Worm (Caenorhabditis elegans): Measurements from ENCODE around the gene tmem-131.

The tmem-131 gene

DNA sequence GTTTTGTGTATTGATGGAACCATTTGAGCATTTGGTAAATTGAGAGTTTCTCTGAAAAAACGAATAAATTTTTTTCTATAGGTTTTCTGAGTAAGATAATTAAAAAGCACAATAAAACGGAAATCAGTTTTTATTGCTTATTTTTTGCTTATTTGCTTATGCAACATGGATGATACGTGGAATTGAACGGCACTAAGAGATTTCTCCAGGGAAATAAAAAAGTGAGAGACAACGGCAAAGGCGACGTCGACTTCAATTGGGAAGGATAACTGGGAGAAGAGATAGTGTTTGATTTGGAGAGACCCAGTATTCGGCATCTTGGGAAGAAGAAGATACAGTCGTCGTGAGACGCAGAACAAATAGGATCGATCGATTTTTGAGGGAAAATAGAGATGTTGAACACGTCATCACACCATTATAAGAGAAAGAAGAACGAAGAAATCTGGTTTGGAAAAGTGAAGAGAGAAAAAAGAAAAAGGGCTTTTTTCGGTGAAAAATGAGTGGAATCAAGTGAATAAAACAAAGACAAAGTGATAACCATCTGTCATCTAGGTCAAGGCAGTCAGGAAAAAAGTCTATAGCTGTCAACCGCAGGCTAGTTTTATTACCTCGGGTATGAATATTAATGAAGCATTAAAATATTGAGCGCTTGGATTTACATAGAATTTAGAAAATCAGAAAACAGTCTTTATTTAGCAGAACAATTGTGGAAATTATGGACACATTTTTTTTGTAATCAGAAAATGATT, at the start of gene tmem-131:
TSS of gene tmem-131 (minus strand) at position 51 of the 749 bp plus-strand sequence.
- TF ChIP-seq dve-1 (tag; optimal IDR thresholded peaks at IDR 0.05; ENCODE audit: insufficient read depth) (peak; percentile 11), gei-8 (GFP tag; optimal IDR thresholded peaks at IDR 0.05) (no peak), nhr-41 (GFP tag; IDR thresholded peaks at IDR 0.05) (no peak), nhr-28 (tag; optimal IDR thresholded peaks at IDR 0.05) (peak; percentile 53), T26A8.4 (GFP tag; IDR thresholded peaks at IDR 0.05) (no peak), dmd-6 (GFP tag; IDR thresholded peaks at IDR 0.05) (no peak), lsy-2 (tag; optimal IDR thresholded peaks at IDR 0.05) (peak in 1 of 2 experiments; percentile 16), D1046.2 (GFP tag; IDR thresholded peaks at IDR 0.05) (no peak), cey-2 (tag; optimal IDR thresholded peaks at IDR 0.05; ENCODE audit: borderline replicate concordance, insufficient read depth) (no peak), tra-1 (GFP tag; IDR thresholded peaks at IDR 0.05) (no peak), sdz-12 (GFP tag; optimal IDR thresholded peaks at IDR 0.05) (no peak), skn-1 (tag; optimal IDR thresholded peaks at IDR 0.05) (no peak), hlh-11 (tag; optimal IDR thresholded peaks at IDR 0.05) (peak; percentile 60), nhr-25 (tag; optimal IDR thresholded peaks at IDR 0.05; ENCODE audit: borderline replicate concordance, insufficient read depth) (peak; percentile 63), nhr-48 (tag; optimal IDR thresholded peaks at IDR 0.05) (peak; percentile 11), nhr-10 (tag; optimal IDR thresholded peaks at IDR 0.05) (no peak), php-3 (GFP tag; IDR thresholded peaks at IDR 0.05) (no peak), dpl-1 (GFP tag; optimal IDR thresholded peaks at IDR 0.05) (peak; percentile 9), unc-62 (GFP tag; optimal IDR thresholded peaks at IDR 0.05 in 1 of 2) (peak in 1 of 2 experiments; percentile 90), unc-62 (tag; optimal IDR thresholded peaks at IDR 0.05) (no peak), zip-11 (GFP tag; IDR thresholded peaks at IDR 0.05) (no peak), ceh-28 (tag; optimal IDR thresholded peaks at IDR 0.05) (peak; percentile 26)

- TF ChIP-seq ceh-28 (tag; optimal IDR thresholded peaks at IDR 0.05) (no peak), vab-7 (GFP tag; IDR thresholded peaks at IDR 0.05) (no peak), ztf-11 (tag; optimal IDR thresholded peaks at IDR 0.05) (no peak), F37D6.2 (tag; optimal IDR thresholded peaks at IDR 0.05) (no peak), arid-1 (GFP tag; conservative IDR thresholded peaks at IDR 0.05) (no peak), mxl-3 (GFP tag; optimal IDR thresholded peaks at IDR 0.05) (no peak), sdz-12 (GFP tag; optimal IDR thresholded peaks at IDR 0.05) (no peak), nhr-6 (tag; optimal IDR thresholded peaks at IDR 0.05) (no peak), Y105C5A.15 (GFP tag; IDR thresholded peaks at IDR 0.05) (no peak), duxl-1 (tag; optimal IDR thresholded peaks at IDR 0.05; ENCODE audit: poor library complexity) (no peak), Y48G9A.11 (GFP tag; IDR thresholded peaks at IDR 0.05) (no peak), mes-2 (tag; optimal IDR thresholded peaks at IDR 0.05; ENCODE audit: poor library complexity, severe bottlenecking) (no peak), ceh-32 (tag; optimal IDR thresholded peaks at IDR 0.05; ENCODE audit: poor library complexity) (no peak), nhr-76 (tag; optimal IDR thresholded peaks at IDR 0.05) (no peak), Y75B8A.6 (GFP tag; IDR thresholded peaks at IDR 0.05) (no peak)
Observed at ce11 chrIII:5047740-5048139, 49.8 kb upstream of the tmem-131 start, which contains the start of gene C45G9.5. TSS of gene C45G9.5 (plus strand) at chrIII:5048117.

ce11 chrIII:5047175-5047574, 49.2 kb upstream of the tmem-131 start, which contains the start of gene txbp-3:
TSS of gene txbp-3 (minus strand) at chrIII:5047459.
- no peak for TF ChIP-seq skn-1 (tag; optimal IDR thresholded peaks at IDR 0.05)
- peak in 1 of 2 experiments; percentile 20 for TF ChIP-seq unc-62 (GFP tag; optimal IDR thresholded peaks at IDR 0.05 in 1 of 2)
- TF ChIP-seq unc-62 (tag; optimal IDR thresholded peaks at IDR 0.05), result no peak
- TF ChIP-seq daf-8 (GFP tag; IDR thresholded peaks at IDR 0.05), result no peak
- TF ChIP-seq aly-2 (tag; optimal IDR thresholded peaks at IDR 0.05), result no peak
- peak; percentile 83 for TF ChIP-seq mes-2 (tag; optimal IDR thresholded peaks at IDR 0.05; ENCODE audit: poor library complexity, severe bottlenecking)
- no peak for TF ChIP-seq Y75B8A.6 (GFP tag; IDR thresholded peaks at IDR 0.05)
- no peak for TF ChIP-seq duxl-1 (tag; optimal IDR thresholded peaks at IDR 0.05; ENCODE audit: poor library complexity)
- no peak for TF ChIP-seq madf-9 (GFP tag; conservative IDR thresholded peaks at IDR 0.05)
- TF ChIP-seq ztf-11 (tag; optimal IDR thresholded peaks at IDR 0.05), result no peak
- no peak for TF ChIP-seq sdz-12 (GFP tag; optimal IDR thresholded peaks at IDR 0.05)
- peak; percentile 58 for TF ChIP-seq hlh-30 (tag; optimal IDR thresholded peaks at IDR 0.05; ENCODE audit: insufficient read depth)
- TF ChIP-seq attf-4 (tag; optimal IDR thresholded peaks at IDR 0.05), result no peak
- no peak for TF ChIP-seq nhr-48 (tag; optimal IDR thresholded peaks at IDR 0.05)
- TF ChIP-seq nhr-6 (tag; optimal IDR thresholded peaks at IDR 0.05), result peak; percentile 50
- no peak for TF ChIP-seq daf-19 (GFP tag; conservative IDR thresholded peaks at IDR 0.05)
- no peak for TF ChIP-seq zfp-2 (tag; optimal IDR thresholded peaks at IDR 0.05)
- TF ChIP-seq hif-1 (tag; optimal IDR thresholded peaks at IDR 0.05), result peak in 1 of 2 experiments; percentile 33
- TF ChIP-seq dmd-9 (GFP tag; IDR thresholded peaks at IDR 0.05), result no peak
- no peak for TF ChIP-seq ztf-7 (tag; optimal IDR thresholded peaks at IDR 0.05)
- peak; percentile 54 for TF ChIP-seq dpl-1 (GFP tag; optimal IDR thresholded peaks at IDR 0.05)
